Fruit fly (Drosophila melanogaster) whole organism, larva: ENCODE results near the gene sky.
A peak's percentile ranks its signal among the peaks of the same experiment; 100 is the strongest.

ENCODE experiments used
- noc ChIP-seq: fragments of 200-800 bp; sonication (Bioruptor generic); optimal IDR thresholded peaks from 3 replicates; lab custom pipeline; 2019; ENCODE audit warnings: missing biosample characterization, mild to moderate bottlenecking, missing genetic modification characterization, moderate library complexity

The sky gene

DNA sequence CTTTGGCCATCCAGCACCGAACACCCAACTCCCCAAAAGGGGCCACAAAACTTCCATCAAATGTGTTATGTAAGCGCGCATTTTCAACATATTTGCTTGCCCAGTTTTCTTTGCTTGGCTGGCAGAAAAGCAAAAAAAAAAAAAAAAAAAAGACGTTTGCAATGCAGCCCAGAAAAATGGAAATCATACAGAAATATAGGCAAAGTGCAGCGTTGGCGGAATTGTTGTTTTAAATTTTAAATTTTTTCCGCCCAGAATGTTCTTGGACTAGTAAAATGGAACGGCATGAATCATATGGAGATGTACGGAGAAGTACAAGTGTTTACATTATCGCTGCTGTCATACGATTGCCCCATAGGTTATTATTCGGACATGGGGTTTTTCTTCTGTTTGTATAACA lies 9.4 kb downstream of the sky start:
- no peak for TF ChIP-seq noc (tag; lab: Kevin White, UChicago)

dm6 chr2L:20907995-20908654 lies 10.6 kb downstream of the sky start:
- no peak for TF ChIP-seq noc (tag; lab: Kevin White, UChicago)

DNA sequence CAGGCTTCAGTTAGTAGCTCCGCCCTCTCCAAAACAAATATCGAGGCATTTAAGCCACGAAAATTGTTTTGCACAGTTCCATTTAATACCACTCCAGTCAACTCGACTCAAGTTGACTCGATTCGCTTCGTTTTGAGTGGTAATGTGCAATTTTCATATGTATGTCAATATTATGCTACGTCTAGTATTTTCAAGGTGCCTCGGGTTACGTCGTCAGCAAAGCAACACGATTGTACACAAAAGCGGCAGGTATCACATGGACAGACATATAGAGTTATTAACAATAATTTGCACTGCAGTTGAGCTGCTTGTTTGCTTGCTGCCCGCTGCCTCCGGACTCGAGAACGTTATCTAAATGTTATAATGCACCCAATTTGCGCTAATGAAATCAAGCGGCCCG lies 13.7 kb downstream of the sky start:
- TF ChIP-seq noc (tag; lab: Kevin White, UChicago), result no peak

DNA sequence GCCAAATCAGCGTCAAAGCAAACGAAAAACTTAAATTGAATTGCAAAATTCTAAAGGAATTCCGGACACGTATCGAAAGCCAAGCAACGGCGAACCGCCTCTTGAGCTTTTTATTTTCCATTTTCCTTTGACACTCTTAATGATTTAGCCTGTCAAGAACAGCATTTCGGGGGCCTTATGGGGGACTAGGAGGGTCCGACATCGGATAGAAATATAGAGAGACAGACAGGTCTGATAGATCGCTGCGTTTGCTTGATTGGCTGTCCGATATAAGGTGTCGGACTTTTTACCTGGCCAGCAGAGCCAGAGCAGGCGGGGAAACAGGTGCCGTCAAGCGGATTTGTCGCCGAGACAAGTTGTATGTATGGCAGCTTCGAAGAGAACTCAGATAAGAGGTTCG lies 14.4 kb downstream of the sky start:
- peak; percentile 73 for TF ChIP-seq noc (tag; lab: Kevin White, UChicago)

- TF ChIP-seq noc (tag; lab: Kevin White, UChicago), result no peak
Observed at dm6 chr2L:20898478-20899075, 20.2 kb downstream of the sky start.

dm6 chr2L:20896681-20897341 lies 21.9 kb downstream of the sky start:
- TF ChIP-seq noc (tag; lab: Kevin White, UChicago), result no peak

DNA sequence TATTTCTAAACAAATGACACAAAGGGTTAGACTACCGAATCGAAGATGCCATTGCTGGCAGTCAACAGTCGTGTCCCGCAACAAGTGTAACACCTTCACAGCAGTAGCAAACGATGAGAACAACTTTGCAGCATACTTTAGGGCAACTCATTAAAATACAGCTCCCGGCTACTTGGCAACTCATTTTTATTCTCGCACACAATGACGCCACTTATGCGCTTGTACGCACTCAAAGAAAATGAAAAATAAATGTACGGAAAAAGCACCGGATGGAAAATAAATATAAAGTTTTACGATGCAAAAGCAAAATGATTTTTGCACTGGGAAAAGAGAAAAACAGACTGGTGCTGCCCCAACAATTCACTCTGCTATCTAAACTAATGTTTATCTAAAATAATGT lies 27.5 kb downstream of the sky start:
- TF ChIP-seq noc (tag; lab: Kevin White, UChicago), result no peak

- TF ChIP-seq noc (tag; lab: Kevin White, UChicago), result no peak
Observed at dm6 chr2L:20889857-20890606, 28.7 kb downstream of the sky start.

- no peak for TF ChIP-seq noc (tag; lab: Kevin White, UChicago)
Observed at dm6 chr2L:20887273-20887672, 31.5 kb downstream of the sky start.

- TF ChIP-seq noc (tag; lab: Kevin White, UChicago), result peak; percentile 25
Observed at dm6 chr2L:20885889-20886507, 32.7 kb downstream of the sky start.

dm6 chr2L:20883624-20884220 lies 35.0 kb downstream of the sky start:
- peak; percentile 67 for TF ChIP-seq noc (tag; lab: Kevin White, UChicago)

DNA sequence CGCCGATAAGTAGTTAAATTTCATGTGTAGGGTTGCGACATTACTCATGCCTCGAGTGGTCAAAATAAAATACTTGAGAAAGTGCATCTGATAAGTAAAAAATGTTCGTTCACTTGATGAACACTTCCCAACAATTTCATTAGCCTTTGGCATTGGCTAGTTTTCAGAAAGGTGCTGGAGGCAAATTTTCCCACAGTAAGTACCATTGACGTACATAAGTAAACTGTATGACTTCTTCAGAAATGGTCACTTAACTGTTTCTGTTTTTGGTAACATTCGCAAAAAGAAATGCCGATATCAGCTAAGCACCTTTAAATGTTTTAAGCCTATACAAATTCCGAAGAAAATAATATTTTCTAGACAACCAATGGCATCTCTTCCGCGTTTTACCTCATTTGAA lies 35.6 kb downstream of the sky start:
- TF ChIP-seq noc (tag; lab: Kevin White, UChicago), result no peak

- peak; percentile 82 for TF ChIP-seq noc (tag; lab: Kevin White, UChicago)
Observed at dm6 chr2L:20881353-20882079, 37.2 kb downstream of the sky start.

DNA sequence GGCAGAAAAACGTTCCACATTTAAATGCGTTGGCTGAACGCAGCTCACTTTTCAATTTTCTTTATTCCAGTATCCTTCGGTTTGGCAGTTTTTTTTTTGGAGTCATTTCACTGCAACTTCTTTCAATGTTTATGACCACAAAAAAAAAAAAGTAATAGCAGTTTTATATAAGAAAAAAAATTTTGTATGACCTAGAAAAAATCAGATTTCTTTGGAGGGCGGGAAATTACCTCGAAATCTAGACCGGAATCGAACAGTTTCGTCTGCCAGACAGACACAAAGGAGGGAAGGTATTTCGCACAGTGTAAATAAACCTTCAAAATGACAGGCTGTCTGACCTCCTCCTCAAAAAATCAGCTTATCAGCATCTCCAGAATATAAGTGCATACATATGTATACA lies 38.3 kb downstream of the sky start:
- no peak for TF ChIP-seq noc (tag; lab: Kevin White, UChicago)
